Worm (Caenorhabditis elegans) whole organism, late embryonic: ENCODE data around the gene F58B4.7.
A peak's percentile ranks its signal among the peaks of the same experiment; 100 is the strongest.

Experiments used
- elt-4 ChIP-seq: sonication (generic microtip); optimal IDR thresholded peaks from 2 replicates; lab custom pipeline; 2016; ENCODE audit warnings: missing genetic modification characterization, missing compliant biosample characterization
- ets-4 ChIP-seq: sonication (generic microtip); optimal IDR thresholded peaks from 2 replicates; lab custom pipeline; 2016; ENCODE audit warnings: missing genetic modification characterization, missing compliant biosample characterization
- fax-1 ChIP-seq: sonication (generic microtip); optimal IDR thresholded peaks from 2 replicates; lab custom pipeline; 2016; ENCODE audit warnings: missing genotype, missing genetic modification characterization, missing compliant biosample characterization
- lin-11 ChIP-seq: fragments of 200-800 bp; sonication (Bioruptor generic); optimal IDR thresholded peaks from 2 replicates; lab custom pipeline; 2018; ENCODE audit warnings: mild to moderate bottlenecking, missing genetic modification characterization, missing compliant biosample characterization
- rnt-1 ChIP-seq: sonication (generic microtip); optimal IDR thresholded peaks from 2 replicates; lab custom pipeline; 2016; ENCODE audit warnings: missing genetic modification characterization, missing compliant biosample characterization
- unc-3 ChIP-seq, 2 experiments: fragments of 200-800 bp in 1 of 2; sonication (Bioruptor generic) in 1 of 2; sonication (generic microtip) in 1 of 2; conservative IDR thresholded peaks in 1 of 2; optimal IDR thresholded peaks in 1 of 2; 2 replicates each; pipeline versions ENCODE4 v1.3.6 to Lab custom; 2016 to 2022; ENCODE audit warnings: missing compliant biosample characterization in 2 of 2, missing genetic modification characterization in 2 of 2, missing genetic modification reagents in 1 of 2
- unc-42 ChIP-seq: sonication (generic microtip); optimal IDR thresholded peaks from 2 replicates; lab custom pipeline; 2016; ENCODE audit warnings: missing genotype, missing genetic modification characterization, missing compliant biosample characterization

F58B4.7 gene

ce11 chrV:10874938-10875599 lies 48.1 kb downstream of the F58B4.7 start:
- TF ChIP-seq lin-11 (tag; lab: Kevin White, UChicago), result no peak
- TF ChIP-seq elt-4, result no peak
- peak; percentile 90 for TF ChIP-seq unc-42 (tag; lab: Kevin White, UChicago)

- TF ChIP-seq fax-1 (tag; lab: Kevin White, UChicago), result no peak
- TF ChIP-seq unc-3 (GFP tag; conservative IDR thresholded peaks at IDR 0.05; lab: Robert Waterston, UW), result no peak
- TF ChIP-seq unc-3 (tag; optimal IDR thresholded peaks at IDR 0.05; lab: Kevin White, UChicago), result no peak
- TF ChIP-seq rnt-1, result no peak
- TF ChIP-seq ets-4 (tag; lab: Kevin White, UChicago), result no peak
These were observed 49.9 kb downstream of the F58B4.7 start for ce11 chrV:10873190-10873589.
